Fruit fly (Drosophila melanogaster) whole organism, wandering third instar larva: ENCODE results near the gene Taf4.

ENCODE experiments used
- Abd-B ChIP-seq: fragments of >200 bp; optimal IDR thresholded peaks from 2 replicates; lab custom pipeline; 2017; ENCODE audit warnings: missing biosample characterization, missing genetic modification characterization
- CG32264 ChIP-seq: fragments of 200-800 bp; sonication (Bioruptor generic); optimal IDR thresholded peaks from 2 replicates; lab custom pipeline; 2016; ENCODE audit warnings: missing biosample characterization, missing genetic modification characterization
- CG9705 ChIP-seq: fragments of 200-800 bp; sonication (Bioruptor generic); optimal IDR thresholded peaks from 2 replicates; lab custom pipeline; 2018; ENCODE audit warnings: missing biosample characterization, mild to moderate bottlenecking, missing genetic modification characterization
- CrebA ChIP-seq: fragments of 200-800 bp; sonication (Bioruptor generic); optimal IDR thresholded peaks from 2 replicates; lab custom pipeline; 2016; ENCODE audit warnings: missing biosample characterization, mild to moderate bottlenecking, missing genetic modification characterization, borderline replicate concordance
- Dfd ChIP-seq: fragments of >200 bp; optimal IDR thresholded peaks from 2 replicates; lab custom pipeline; 2017; ENCODE audit warnings: missing biosample characterization, missing genetic modification characterization
- Dif ChIP-seq: fragments of 200-275, 200-300 bp; sonication (Bioruptor generic); optimal IDR thresholded peaks from 2 replicates; lab custom pipeline; 2018; ENCODE audit warnings: missing biosample characterization, missing genetic modification characterization; ENCODE audit not compliant: partially characterized antibody
- GATAd ChIP-seq: sonication (Bioruptor generic); optimal IDR thresholded peaks from 2 replicates; lab custom pipeline; 2016; ENCODE audit warnings: missing biosample characterization, missing genetic modification characterization
- HLH106 ChIP-seq: fragments of 200-800 bp; optimal IDR thresholded peaks from 3 replicates; lab custom pipeline; 2019; ENCODE audit warnings: missing biosample characterization, mild to moderate bottlenecking, missing genetic modification characterization, moderate library complexity
- Hnf4 ChIP-seq: fragments of 200-800 bp; sonication (Bioruptor generic); optimal IDR thresholded peaks from 2 replicates; lab custom pipeline; 2016; ENCODE audit warnings: missing biosample characterization, mild to moderate bottlenecking, missing genetic modification characterization
- Hr78 ChIP-seq: fragments of >200 bp; optimal IDR thresholded peaks from 2 replicates; lab custom pipeline; 2017; ENCODE audit warnings: missing biosample characterization, missing genetic modification characterization
- Hr83 ChIP-seq: fragments of 200-300 bp; sonication (Bioruptor generic); optimal IDR thresholded peaks from 2 replicates; lab custom pipeline; 2016; ENCODE audit warnings: missing biosample characterization, mild to moderate bottlenecking, missing genetic modification characterization, moderate library complexity; ENCODE audit not compliant: poor library complexity, severe bottlenecking
- Jra ChIP-seq: sonication (Bioruptor generic); optimal IDR thresholded peaks from 2 replicates; lab custom pipeline; 2016; ENCODE audit warnings: missing biosample characterization, missing genetic modification characterization
- Mio ChIP-seq: sonication (Bioruptor generic); optimal IDR thresholded peaks from 2 replicates; lab custom pipeline; 2016; ENCODE audit warnings: missing biosample characterization, missing genetic modification characterization
- Myc ChIP-seq: fragments of >200 bp; optimal IDR thresholded peaks from 2 replicates; lab custom pipeline; 2017
- N ChIP-seq: fragments of >200 bp; optimal IDR thresholded peaks from 2 replicates; lab custom pipeline; 2018; ENCODE audit warnings: missing biosample characterization, missing external identifiers, missing genetic modification characterization
- OdsH ChIP-seq: fragments of 200-800 bp; sonication (Bioruptor generic); optimal IDR thresholded peaks from 2 replicates; lab custom pipeline; 2016; ENCODE audit warnings: missing biosample characterization, mild to moderate bottlenecking, missing genetic modification characterization
- Rel ChIP-seq, 2 experiments: fragments of 200-800 bp; sonication (Bioruptor generic) in 1 of 2; optimal IDR thresholded peaks; 2 replicates in 1 of 2; 3 replicates in 1 of 2; lab custom pipeline; 2016 to 2019; ENCODE audit warnings: mild to moderate bottlenecking in 2 of 2, missing biosample characterization in 2 of 2, missing genetic modification characterization in 2 of 2, moderate library complexity in 1 of 2
- Sp1 ChIP-seq: fragments of 200-800 bp; sonication (Bioruptor generic); optimal IDR thresholded peaks from 3 replicates; lab custom pipeline; 2019; ENCODE audit warnings: missing biosample characterization, mild to moderate bottlenecking, missing genetic modification characterization, moderate library complexity
- Vsx2 ChIP-seq: fragments of 200-300, 225-300 bp; sonication (Bioruptor generic); optimal IDR thresholded peaks from 2 replicates; lab custom pipeline; 2018; ENCODE audit warnings: missing biosample characterization, missing genetic modification characterization; ENCODE audit not compliant: partially characterized antibody
- br ChIP-seq: fragments of 200-800 bp; sonication (Bioruptor generic); optimal IDR thresholded peaks from 2 replicates; lab custom pipeline; 2016; ENCODE audit warnings: missing biosample characterization, missing genetic modification characterization
- brk ChIP-seq: fragments of 200-800 bp; sonication (Bioruptor generic); optimal IDR thresholded peaks from 2 replicates; lab custom pipeline; 2016; ENCODE audit warnings: missing biosample characterization, mild to moderate bottlenecking, missing genetic modification characterization
- dmrt93B ChIP-seq: fragments of 200-800 bp; sonication (Bioruptor generic); optimal IDR thresholded peaks from 2 replicates; lab custom pipeline; 2018; ENCODE audit warnings: missing biosample characterization, mild to moderate bottlenecking, missing genetic modification characterization
- dsf ChIP-seq: sonication (Bioruptor generic); optimal IDR thresholded peaks from 2 replicates; lab custom pipeline; 2016; ENCODE audit warnings: missing biosample characterization, missing genetic modification characterization, borderline replicate concordance
- ey ChIP-seq: fragments of 200-800 bp; sonication (Bioruptor generic); optimal IDR thresholded peaks from 2 replicates; lab custom pipeline; 2016; ENCODE audit warnings: missing biosample characterization, missing genetic modification characterization
- foxo ChIP-seq, 2 experiments: fragments of 200-800 bp; sonication (Bioruptor generic); optimal IDR thresholded peaks; 2 replicates in 1 of 2; 3 replicates in 1 of 2; lab custom pipeline; 2016 to 2017; ENCODE audit warnings: missing biosample characterization in 2 of 2, missing genetic modification characterization in 2 of 2
- fru ChIP-seq: fragments of 200-800 bp; sonication (Bioruptor generic); optimal IDR thresholded peaks from 3 replicates; lab custom pipeline; 2016; ENCODE audit warnings: missing biosample characterization, mild to moderate bottlenecking, missing genetic modification characterization
- h ChIP-seq: fragments of 200-800 bp; sonication (Bioruptor generic); optimal IDR thresholded peaks from 3 replicates; lab custom pipeline; 2016; ENCODE audit warnings: missing biosample characterization, mild to moderate bottlenecking, missing genetic modification characterization
- jim ChIP-seq: fragments of 175-275, 200-325 bp; sonication (Bioruptor generic); optimal IDR thresholded peaks from 2 replicates; lab custom pipeline; 2016; ENCODE audit warnings: missing biosample characterization, mild to moderate bottlenecking, missing genetic modification characterization
- lola ChIP-seq: fragments of >200 bp; optimal IDR thresholded peaks from 2 replicates; lab custom pipeline; 2017; ENCODE audit warnings: missing biosample characterization, missing genetic modification characterization
- pan ChIP-seq: fragments of >200 bp; optimal IDR thresholded peaks from 2 replicates; lab custom pipeline; 2017
- psq ChIP-seq: fragments of 200-800 bp; sonication (Bioruptor generic); optimal IDR thresholded peaks from 3 replicates; lab custom pipeline; 2017; ENCODE audit warnings: missing biosample characterization, mild to moderate bottlenecking, missing genetic modification characterization, moderate library complexity
- rgr ChIP-seq: fragments of 200-800 bp; sonication (Bioruptor generic); optimal IDR thresholded peaks from 3 replicates; lab custom pipeline; 2016; ENCODE audit warnings: missing biosample characterization, mild to moderate bottlenecking, missing genetic modification characterization
- sage ChIP-seq: fragments of 200-800 bp; sonication (Bioruptor generic); optimal IDR thresholded peaks from 2 replicates; lab custom pipeline; 2016; ENCODE audit warnings: missing biosample characterization, mild to moderate bottlenecking, missing genetic modification characterization
- sv ChIP-seq: fragments of 200-800 bp; sonication (Bioruptor generic); optimal IDR thresholded peaks from 3 replicates; lab custom pipeline; 2016; ENCODE audit warnings: missing biosample characterization, missing genetic modification characterization
- tai ChIP-seq: sonication (Bioruptor generic); optimal IDR thresholded peaks from 2 replicates; lab custom pipeline; 2016; ENCODE audit warnings: missing biosample characterization, missing genetic modification characterization
- usp ChIP-seq: fragments of >200 bp; optimal IDR thresholded peaks from 2 replicates; lab custom pipeline; 2017; ENCODE audit warnings: missing biosample characterization, missing genetic modification characterization
- woc ChIP-seq: sonication (Bioruptor generic); optimal IDR thresholded peaks from 2 replicates; lab custom pipeline; 2016; ENCODE audit warnings: missing biosample characterization, mild to moderate bottlenecking, missing genetic modification characterization

Taf4 gene

DNA sequence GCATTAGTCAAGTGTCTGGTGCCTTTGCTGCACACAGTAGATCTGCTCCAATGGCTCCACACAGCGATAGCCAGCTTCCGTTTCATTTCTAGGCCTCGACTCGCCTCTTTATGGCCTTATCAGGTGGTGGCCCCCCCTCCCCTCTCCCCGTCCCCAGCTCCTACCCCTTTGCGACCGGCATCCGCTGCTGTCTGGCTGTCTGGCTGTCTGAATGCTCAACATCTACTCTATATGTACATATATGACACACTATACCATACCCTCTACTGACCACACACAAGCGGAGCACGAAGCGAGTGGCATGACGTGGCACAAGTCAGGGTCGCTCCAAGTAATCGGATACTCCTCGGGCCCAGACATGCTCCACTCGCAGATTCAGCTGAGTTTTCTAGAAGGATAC is 45.3 kb downstream of the Taf4 start:
- TF ChIP-seq brk (GFP tag; lab: Kevin White, UChicago) (no peak), tai (GFP tag; lab: Kevin White, UChicago) (no peak), lola (GFP tag; lab: Kevin White, UChicago) (no peak), Hr83 (GFP tag; lab: Kevin White, UChicago) (no peak), sage (GFP tag; lab: Kevin White, UChicago) (no peak), N (GFP tag; lab: Kevin White, UChicago) (no peak), Dif (GFP tag; lab: Kevin White, UChicago) (no peak), Hnf4 (no peak), CG9705 (GFP tag; lab: Kevin White, UChicago) (no peak), sv (no peak), pan (lab: Kevin White, UChicago) (no peak), Rel (GFP tag; optimal IDR thresholded peaks at IDR 0.05; lab: Kevin White, UChicago) (no peak), Rel (tag; optimal IDR thresholded peaks at IDR 0.05; lab: Kevin White, UChicago) (no peak), Vsx2 (no peak), h (GFP tag; lab: Kevin White, UChicago) (no peak), dsf (GFP tag; lab: Kevin White, UChicago) (no peak), psq (GFP tag; lab: Kevin White, UChicago) (no peak), jim (no peak), Dfd (GFP tag; lab: Kevin White, UChicago) (no peak), HLH106 (no peak), usp (GFP tag; lab: Kevin White, UChicago) (no peak)

DNA sequence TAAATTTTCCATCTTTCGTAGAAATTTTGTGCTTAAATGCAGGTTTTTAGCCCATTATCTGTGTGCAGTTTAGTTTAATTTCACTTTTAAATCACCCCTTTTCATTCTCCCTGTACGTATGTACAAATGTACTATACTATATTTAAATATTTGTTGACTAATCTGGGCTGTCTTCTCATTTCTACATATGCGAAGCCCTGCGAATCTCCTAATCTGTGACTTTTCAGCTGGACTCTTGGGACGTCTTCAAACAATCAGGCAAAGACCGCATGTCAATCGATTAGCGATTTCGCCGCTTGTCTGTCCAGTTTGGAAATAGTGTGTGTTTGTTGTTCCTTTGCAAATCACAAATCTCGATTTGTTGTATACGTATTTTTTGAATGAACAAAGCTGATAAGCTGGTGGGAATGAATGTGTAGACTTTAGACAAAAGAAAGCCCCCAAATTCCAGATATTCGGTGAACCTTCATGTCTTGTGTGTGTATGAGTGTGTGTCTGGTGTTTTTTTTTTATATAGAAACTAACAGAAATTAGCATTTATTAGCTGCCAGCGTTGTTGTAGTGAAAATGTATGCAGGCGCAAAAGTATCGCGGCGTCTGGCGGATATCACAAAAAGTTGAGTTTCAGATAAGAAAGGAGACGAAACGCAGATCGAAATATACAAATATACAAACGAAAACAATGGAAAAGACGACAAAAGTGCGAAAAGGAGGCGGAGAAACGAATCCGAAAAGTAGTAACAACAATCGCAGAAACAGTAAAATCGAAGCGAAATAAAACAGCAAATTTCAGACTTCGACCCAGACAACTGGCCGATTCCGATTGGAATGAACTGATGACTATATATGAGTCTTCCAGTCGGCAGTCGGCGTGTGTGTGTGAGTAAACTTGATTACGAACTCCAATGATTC is 46.4 kb downstream of the Taf4 start:
- TF ChIP-seq Rel (GFP tag; optimal IDR thresholded peaks at IDR 0.05; lab: Kevin White, UChicago): no peak
- TF ChIP-seq Rel (tag; optimal IDR thresholded peaks at IDR 0.05; lab: Kevin White, UChicago): peak; percentile 64
- TF ChIP-seq rgr (GFP tag; lab: Kevin White, UChicago): peak; percentile 72
- no peak for TF ChIP-seq CG32264 (GFP tag; lab: Kevin White, UChicago)
- peak; percentile 57 for TF ChIP-seq Hnf4
- TF ChIP-seq tai (GFP tag; lab: Kevin White, UChicago): no peak
- TF ChIP-seq, all 38 proteins: peak for 3

DNA sequence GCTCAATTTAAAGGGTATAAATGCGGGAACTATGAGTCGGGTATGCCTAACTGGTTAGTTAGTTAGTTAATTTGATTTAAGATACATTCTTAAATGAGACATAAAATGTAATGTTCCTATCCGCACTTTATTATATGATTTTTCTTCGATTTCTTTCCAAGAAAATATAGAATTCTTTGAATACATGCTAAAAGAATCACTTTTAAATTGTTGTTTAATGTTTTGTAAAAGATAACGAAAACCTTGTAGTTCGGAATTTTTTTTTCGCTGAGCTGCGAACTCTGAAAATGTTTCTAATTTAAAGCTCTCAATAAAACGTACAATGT is 47.0 kb downstream of the Taf4 start:
- TF ChIP-seq Mio (GFP tag; lab: Kevin White, UChicago) (no peak), OdsH (GFP tag; lab: Kevin White, UChicago) (no peak), foxo (GFP tag; optimal IDR thresholded peaks at IDR 0.05; lab: Kevin White, UChicago) (peak in 1 of 2 experiments; percentile 17), pan (lab: Kevin White, UChicago) (no peak), rgr (GFP tag; lab: Kevin White, UChicago) (no peak), HLH106 (no peak), ey (peak; percentile 31), br (GFP tag; lab: Kevin White, UChicago) (peak; percentile 10), usp (GFP tag; lab: Kevin White, UChicago) (no peak), Hnf4 (no peak), fru (GFP tag; lab: Kevin White, UChicago) (peak; percentile 16), CrebA (GFP tag; lab: Kevin White, UChicago) (no peak), Myc (no peak), Dfd (GFP tag; lab: Kevin White, UChicago) (no peak)
- TF ChIP-seq, all 38 proteins: peak for 4

DNA sequence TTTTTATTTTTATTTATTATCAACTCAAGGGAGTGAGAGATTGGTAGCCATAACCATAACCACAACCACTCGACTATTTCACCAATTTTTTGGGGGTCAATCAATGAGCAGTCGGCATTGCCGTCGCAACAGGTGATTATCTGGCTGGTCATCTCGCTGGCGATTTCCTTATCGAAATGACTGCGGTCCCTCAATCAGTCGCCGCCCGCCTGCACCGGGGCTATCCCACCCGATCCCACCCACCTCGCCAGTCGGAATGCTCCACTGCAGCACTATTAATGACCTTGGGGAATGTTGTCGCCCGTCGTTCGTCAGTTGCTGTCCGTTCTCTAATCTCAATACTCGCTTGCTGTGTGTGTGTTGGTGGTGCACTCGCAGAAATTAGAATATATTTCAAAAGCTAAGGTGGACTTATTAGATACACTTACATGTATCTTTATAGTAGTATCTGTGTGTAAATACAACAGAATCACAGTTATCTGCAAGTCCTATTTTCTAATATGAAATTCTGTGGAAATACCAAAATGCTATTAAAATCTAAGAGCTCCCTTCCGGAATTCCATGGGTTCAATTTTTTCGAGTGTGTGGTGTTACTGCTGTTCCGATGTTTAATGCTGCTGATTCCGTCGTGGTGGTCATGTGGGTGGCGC is 47.5 kb downstream of the Taf4 start:
- TF ChIP-seq Hnf4: no peak
- TF ChIP-seq Jra (GFP tag; lab: Kevin White, UChicago): no peak
- no peak for TF ChIP-seq CrebA (GFP tag; lab: Kevin White, UChicago)
- no peak for TF ChIP-seq Sp1 (GFP tag; lab: Kevin White, UChicago)
- no peak for TF ChIP-seq usp (GFP tag; lab: Kevin White, UChicago)
- no peak for TF ChIP-seq dsf (GFP tag; lab: Kevin White, UChicago)
- no peak for TF ChIP-seq CG9705 (GFP tag; lab: Kevin White, UChicago)
- TF ChIP-seq woc (GFP tag; lab: Kevin White, UChicago): no peak
- TF ChIP-seq sage (GFP tag; lab: Kevin White, UChicago): no peak
- no peak for TF ChIP-seq lola (GFP tag; lab: Kevin White, UChicago)
- no peak for TF ChIP-seq Rel (GFP tag; optimal IDR thresholded peaks at IDR 0.05; lab: Kevin White, UChicago)
- TF ChIP-seq Rel (tag; optimal IDR thresholded peaks at IDR 0.05; lab: Kevin White, UChicago): no peak
- TF ChIP-seq rgr (GFP tag; lab: Kevin White, UChicago): peak; percentile 40
- no peak for TF ChIP-seq Vsx2
- no peak for TF ChIP-seq Abd-B (GFP tag; lab: Kevin White, UChicago)
- TF ChIP-seq Dif (GFP tag; lab: Kevin White, UChicago): no peak
- TF ChIP-seq tai (GFP tag; lab: Kevin White, UChicago): no peak
- TF ChIP-seq sv: peak; percentile 10
- TF ChIP-seq br (GFP tag; lab: Kevin White, UChicago): peak; percentile 11
- TF ChIP-seq dmrt93B: no peak
- TF ChIP-seq ey: peak; percentile 49
- no peak for TF ChIP-seq Hr83 (GFP tag; lab: Kevin White, UChicago)
- peak; percentile 41 for TF ChIP-seq OdsH (GFP tag; lab: Kevin White, UChicago)
- TF ChIP-seq jim: no peak
- TF ChIP-seq HLH106: peak; percentile 46
- no peak for TF ChIP-seq GATAd (GFP tag; lab: Kevin White, UChicago)
- no peak for TF ChIP-seq Hr78 (GFP tag; lab: Kevin White, UChicago)
- TF ChIP-seq h (GFP tag; lab: Kevin White, UChicago): peak; percentile 68
- no peak for TF ChIP-seq Mio (GFP tag; lab: Kevin White, UChicago)
- no peak for TF ChIP-seq psq (GFP tag; lab: Kevin White, UChicago)
